Worm (Caenorhabditis elegans): ENCODE results near the gene F46F5.8.

The F46F5.8 gene

ce11 chrII:803009-803408 is 18.4 kb downstream of the F46F5.8 start, which contains the start of gene F46F5.13:
TSS of gene F46F5.13 (plus strand) at chrII:803309.
- no peak for TF ChIP-seq blmp-1 (tag; optimal IDR thresholded peaks at IDR 0.05)
- TF ChIP-seq nhr-76 (tag; optimal IDR thresholded peaks at IDR 0.05), result no peak
- TF ChIP-seq lin-13 (tag; optimal IDR thresholded peaks at IDR 0.05), result no peak
- TF ChIP-seq M03D4.4 (tag; optimal IDR thresholded peaks at IDR 0.05), result no peak

DNA sequence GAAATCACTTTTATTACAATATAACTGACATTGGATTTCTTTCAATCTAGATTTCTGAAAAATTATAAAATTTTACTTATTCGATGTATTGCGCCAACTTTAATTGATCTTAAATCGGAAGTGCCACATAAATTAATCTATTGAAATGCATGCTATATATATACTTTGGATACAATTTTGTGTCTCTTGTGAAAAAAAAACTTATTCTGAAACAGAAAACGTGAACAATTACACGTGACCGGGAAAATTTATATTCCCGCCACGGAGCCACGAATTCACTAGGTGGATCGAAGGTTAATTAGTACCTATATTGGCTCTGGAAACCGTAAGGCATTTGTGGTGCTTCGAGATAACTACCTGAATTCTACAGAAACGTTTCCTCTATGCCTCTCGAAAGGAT is 21.7 kb downstream of the F46F5.8 start, which contains the start of gene F46F5.14:
Gene F46F5.14 (plus strand): TSS at position 301 of the 400 bp plus-strand sequence.
- no peak for TF ChIP-seq lin-13 (tag; optimal IDR thresholded peaks at IDR 0.05)
- TF ChIP-seq unc-120 (tag; optimal IDR thresholded peaks at IDR 0.05; ENCODE audit: poor library complexity, severe bottlenecking), result no peak
- no peak for TF ChIP-seq ceh-43 (GFP tag; optimal IDR thresholded peaks at IDR 0.05)
- no peak for TF ChIP-seq mls-2 (tag; optimal IDR thresholded peaks at IDR 0.05)
- no peak for TF ChIP-seq sem-2 (GFP tag; optimal IDR thresholded peaks at IDR 0.05)
- TF ChIP-seq elt-3 (tag; optimal IDR thresholded peaks at IDR 0.05), result no peak
- no peak for TF ChIP-seq unc-62 (GFP tag; optimal IDR thresholded peaks at IDR 0.05)
- no peak for TF ChIP-seq unc-39 (tag; optimal IDR thresholded peaks at IDR 0.05)
- no peak for TF ChIP-seq mab-5 (tag; optimal IDR thresholded peaks at IDR 0.05)
- TF ChIP-seq flh-1 (GFP tag; optimal IDR thresholded peaks at IDR 0.05), result no peak
- TF ChIP-seq M03D4.4 (tag; optimal IDR thresholded peaks at IDR 0.05), result no peak
- no peak for TF ChIP-seq ztf-11 (tag; optimal IDR thresholded peaks at IDR 0.05)
- TF ChIP-seq nhr-2 (tag; optimal IDR thresholded peaks at IDR 0.05), result no peak
- no peak for TF ChIP-seq ham-2 (GFP tag; optimal IDR thresholded peaks at IDR 0.05)
- TF ChIP-seq sptf-1 (tag; optimal IDR thresholded peaks at IDR 0.05), result no peak
- no peak for TF ChIP-seq elt-1 (tag; optimal IDR thresholded peaks at IDR 0.05; ENCODE audit: borderline replicate concordance, insufficient read depth)
- no peak for TF ChIP-seq nhr-237 (tag; optimal IDR thresholded peaks at IDR 0.05)
- no peak for TF ChIP-seq hlh-1 (tag; optimal IDR thresholded peaks at IDR 0.05)

ce11 chrII:797445-797844 is 24.0 kb downstream of the F46F5.8 start:
- no peak for TF ChIP-seq nhr-237 (tag; optimal IDR thresholded peaks at IDR 0.05)
- no peak for TF ChIP-seq mls-2 (tag; optimal IDR thresholded peaks at IDR 0.05)
- no peak for TF ChIP-seq nhr-12 (tag; optimal IDR thresholded peaks at IDR 0.05)
- TF ChIP-seq bed-3 (GFP tag; optimal IDR thresholded peaks at IDR 0.05), result no peak
- TF ChIP-seq ceh-43 (GFP tag; optimal IDR thresholded peaks at IDR 0.05), result no peak
- TF ChIP-seq drap-1 (GFP tag; optimal IDR thresholded peaks at IDR 0.05), result no peak
- TF ChIP-seq pha-4 (tag; optimal IDR thresholded peaks at IDR 0.05), result no peak
- TF ChIP-seq mep-1 (tag; optimal IDR thresholded peaks at IDR 0.05), result no peak
- TF ChIP-seq nhr-76 (tag; optimal IDR thresholded peaks at IDR 0.05), result no peak
- TF ChIP-seq ceh-83 (GFP tag; optimal IDR thresholded peaks at IDR 0.05), result no peak
- no peak for TF ChIP-seq lsy-2 (tag; optimal IDR thresholded peaks at IDR 0.05)
- TF ChIP-seq unc-120 (tag; optimal IDR thresholded peaks at IDR 0.05; ENCODE audit: poor library complexity, severe bottlenecking), result no peak
- no peak for TF ChIP-seq zip-8 (tag; optimal IDR thresholded peaks at IDR 0.05)
- no peak for TF ChIP-seq ces-1 (GFP tag; optimal IDR thresholded peaks at IDR 0.05)
- TF ChIP-seq mab-5 (tag; optimal IDR thresholded peaks at IDR 0.05), result no peak
- no peak for TF ChIP-seq blmp-1 (tag; optimal IDR thresholded peaks at IDR 0.05)
- no peak for TF ChIP-seq elt-3 (tag; optimal IDR thresholded peaks at IDR 0.05)
- TF ChIP-seq M03D4.4 (tag; optimal IDR thresholded peaks at IDR 0.05), result no peak
- TF ChIP-seq hlh-1 (tag; optimal IDR thresholded peaks at IDR 0.05), result no peak
- no peak for TF ChIP-seq elt-1 (tag; optimal IDR thresholded peaks at IDR 0.05; ENCODE audit: borderline replicate concordance, insufficient read depth)

DNA sequence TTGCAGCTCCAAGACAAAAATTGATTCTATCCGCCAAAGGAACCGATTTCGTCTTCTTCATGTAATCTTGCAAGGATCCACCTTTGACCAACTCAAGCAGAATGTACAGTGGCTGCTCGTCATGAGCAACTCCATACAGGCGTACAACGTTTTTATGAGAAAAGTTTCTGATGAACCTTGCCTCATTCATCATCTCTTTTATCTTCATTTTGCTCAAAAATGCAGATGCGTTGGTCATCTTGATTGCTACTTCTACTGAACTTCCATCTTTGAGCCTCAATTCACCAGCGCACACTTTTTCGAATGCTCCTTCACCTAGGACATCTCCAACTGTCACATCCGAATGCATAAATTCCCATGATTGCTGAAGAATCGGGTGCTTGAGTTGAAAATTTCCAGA is 24.5 kb downstream of the F46F5.8 start:
- no peak for TF ChIP-seq mab-5 (tag; optimal IDR thresholded peaks at IDR 0.05)
- TF ChIP-seq mep-1 (tag; optimal IDR thresholded peaks at IDR 0.05), result no peak
- TF ChIP-seq snpc-4 (tag; optimal IDR thresholded peaks at IDR 0.05), result no peak

- TF ChIP-seq flh-1 (GFP tag; optimal IDR thresholded peaks at IDR 0.05), result no peak
- TF ChIP-seq sem-2 (GFP tag; optimal IDR thresholded peaks at IDR 0.05), result no peak
- no peak for TF ChIP-seq lsy-2 (tag; optimal IDR thresholded peaks at IDR 0.05)
- TF ChIP-seq nhr-28 (tag; optimal IDR thresholded peaks at IDR 0.05), result no peak
These were observed 29.6 kb downstream of the F46F5.8 start, which contains the start of gene F46F5.1 for ce11 chrII:791828-792227. TSS of gene F46F5.1 (minus strand) at chrII:791928.

DNA sequence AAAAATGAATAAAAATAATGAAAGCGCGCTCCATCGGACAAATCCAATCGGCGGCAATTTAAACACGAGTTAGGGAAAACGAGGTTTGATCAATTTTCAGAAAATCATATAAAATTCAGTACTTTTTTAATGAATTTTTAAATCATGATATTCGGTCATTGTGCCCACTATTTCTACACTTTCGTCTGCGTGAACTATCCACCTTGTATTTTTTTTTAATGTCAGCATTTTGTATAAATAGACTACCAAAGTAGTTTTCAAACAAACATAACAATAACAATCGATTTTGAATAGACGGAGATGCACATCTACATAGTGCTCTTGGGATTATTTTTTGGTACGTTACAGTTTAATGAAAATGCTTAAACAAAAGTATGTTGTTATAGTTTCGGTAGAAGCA is 33.3 kb downstream of the F46F5.8 start, which contains the start of gene F46F5.15:
Gene F46F5.15 (plus strand): TSS at position 301 of the 400 bp plus-strand sequence.
- no peak for TF ChIP-seq sptf-1 (tag; optimal IDR thresholded peaks at IDR 0.05)
- no peak for TF ChIP-seq blmp-1 (tag; optimal IDR thresholded peaks at IDR 0.05)
- no peak for TF ChIP-seq ztf-11 (tag; optimal IDR thresholded peaks at IDR 0.05)
- no peak for TF ChIP-seq elt-1 (tag; optimal IDR thresholded peaks at IDR 0.05; ENCODE audit: borderline replicate concordance, insufficient read depth)
- no peak for TF ChIP-seq elt-3 (tag; optimal IDR thresholded peaks at IDR 0.05)
- TF ChIP-seq unc-120 (tag; optimal IDR thresholded peaks at IDR 0.05; ENCODE audit: poor library complexity, severe bottlenecking), result no peak
- TF ChIP-seq mep-1 (tag; optimal IDR thresholded peaks at IDR 0.05), result no peak
- no peak for TF ChIP-seq mls-2 (tag; optimal IDR thresholded peaks at IDR 0.05)
- TF ChIP-seq lin-13 (tag; optimal IDR thresholded peaks at IDR 0.05), result no peak
- TF ChIP-seq sem-2 (GFP tag; optimal IDR thresholded peaks at IDR 0.05), result no peak
- TF ChIP-seq ceh-39 (tag; optimal IDR thresholded peaks at IDR 0.05), result no peak
- TF ChIP-seq ces-1 (GFP tag; optimal IDR thresholded peaks at IDR 0.05), result no peak
- TF ChIP-seq nhr-28 (tag; optimal IDR thresholded peaks at IDR 0.05), result no peak
- no peak for TF ChIP-seq cnd-1 (tag; optimal IDR thresholded peaks at IDR 0.05)

Measured in whole organism, mixed stage, embryonic.